Worm (Caenorhabditis elegans): ENCODE measurements around the gene F52G3.5.

Gene F52G3.5

ce11 chrX:16960346-16960745 is 15.6 kb downstream of the F52G3.5 start:
- no peak for TF ChIP-seq hmbx-1 (tag; optimal IDR thresholded peaks at IDR 0.05)
- TF ChIP-seq hnd-1 (tag; optimal IDR thresholded peaks at IDR 0.05), result no peak

ce11 chrX:16958015-16958414 is 17.9 kb downstream of the F52G3.5 start:
- no peak for TF ChIP-seq pes-1 (GFP tag; IDR thresholded peaks at IDR 0.05)
- TF ChIP-seq hmg-4 (GFP tag; optimal IDR thresholded peaks at IDR 0.05), result no peak
- no peak for TF ChIP-seq hnd-1 (tag; optimal IDR thresholded peaks at IDR 0.05)
- TF ChIP-seq ama-1 (optimal IDR thresholded peaks at IDR 0.05), result no peak
- no peak for TF ChIP-seq tbx-37 (GFP tag; conservative IDR thresholded peaks at IDR 0.05)
- no peak for TF ChIP-seq hmbx-1 (tag; optimal IDR thresholded peaks at IDR 0.05)

DNA sequence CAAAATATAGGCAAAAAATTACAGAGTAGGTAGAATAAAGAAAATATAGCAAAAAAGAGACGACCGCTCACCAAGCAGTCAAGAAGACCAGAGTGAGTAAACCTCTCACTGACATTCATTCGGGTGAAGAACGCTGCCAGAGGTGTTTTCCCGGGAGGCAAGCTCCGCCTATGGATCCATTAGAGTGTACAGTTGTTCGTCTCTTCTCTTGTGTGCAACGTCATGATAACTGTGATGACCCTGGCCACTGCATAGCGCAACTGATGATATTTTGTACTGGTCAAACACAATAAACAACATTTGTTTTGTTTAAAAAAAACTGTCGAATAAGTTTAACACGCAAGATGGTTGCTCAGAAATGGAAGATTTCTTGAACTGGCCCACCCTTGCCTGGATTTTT is 23.1 kb downstream of the F52G3.5 start, which contains the start of gene F52G3.8:
TSS of gene F52G3.8 (minus strand) at position 101 of the 400 bp plus-strand sequence.
- no peak for TF ChIP-seq tbx-11 (GFP tag; IDR thresholded peaks at IDR 0.05)
- TF ChIP-seq hmbx-1 (tag; optimal IDR thresholded peaks at IDR 0.05), result no peak
- no peak for TF ChIP-seq ceh-13 (GFP tag; optimal IDR thresholded peaks at IDR 0.05)
- no peak for TF ChIP-seq tbx-37 (GFP tag; conservative IDR thresholded peaks at IDR 0.05)
- TF ChIP-seq F13C5.2 (tag; optimal IDR thresholded peaks at IDR 0.05), result no peak
- TF ChIP-seq sea-1 (GFP tag; conservative IDR thresholded peaks at IDR 0.05), result no peak
- TF ChIP-seq hmg-4 (GFP tag; optimal IDR thresholded peaks at IDR 0.05), result no peak
- no peak for TF ChIP-seq tra-4 (tag; optimal IDR thresholded peaks at IDR 0.05)
- no peak for TF ChIP-seq ceh-36 (tag; optimal IDR thresholded peaks at IDR 0.05)
- no peak for TF ChIP-seq hnd-1 (tag; optimal IDR thresholded peaks at IDR 0.05)
- TF ChIP-seq flt-1 (GFP tag; IDR thresholded peaks at IDR 0.05), result no peak
- TF ChIP-seq pes-1 (GFP tag; IDR thresholded peaks at IDR 0.05), result no peak
- no peak for TF ChIP-seq ets-7 (tag; optimal IDR thresholded peaks at IDR 0.05)
- TF ChIP-seq ama-1 (optimal IDR thresholded peaks at IDR 0.05), result no peak

- TF ChIP-seq ceh-36 (tag; optimal IDR thresholded peaks at IDR 0.05) (no peak), hmg-4 (GFP tag; optimal IDR thresholded peaks at IDR 0.05) (no peak), ama-1 (optimal IDR thresholded peaks at IDR 0.05) (no peak), hnd-1 (tag; optimal IDR thresholded peaks at IDR 0.05) (peak; percentile 17), aly-1 (tag; optimal IDR thresholded peaks at IDR 0.05) (no peak), tbx-37 (GFP tag; conservative IDR thresholded peaks at IDR 0.05) (no peak), tbx-11 (GFP tag; IDR thresholded peaks at IDR 0.05) (no peak), pes-1 (GFP tag; IDR thresholded peaks at IDR 0.05) (peak; percentile 74), hmbx-1 (tag; optimal IDR thresholded peaks at IDR 0.05) (peak; percentile 43), B0310.2 (tag; optimal IDR thresholded peaks at IDR 0.05) (peak; percentile 17), tra-4 (tag; optimal IDR thresholded peaks at IDR 0.05) (no peak), sea-1 (GFP tag; conservative IDR thresholded peaks at IDR 0.05) (0 out of 2 replicates have a peak, but pooled peaks have one; percentile 23), scrt-1 (GFP tag; IDR thresholded peaks at IDR 0.05) (no peak), F13C5.2 (tag; optimal IDR thresholded peaks at IDR 0.05) (no peak)
Observed at ce11 chrX:16943934-16944914, 31.7 kb downstream of the F52G3.5 start.

DNA sequence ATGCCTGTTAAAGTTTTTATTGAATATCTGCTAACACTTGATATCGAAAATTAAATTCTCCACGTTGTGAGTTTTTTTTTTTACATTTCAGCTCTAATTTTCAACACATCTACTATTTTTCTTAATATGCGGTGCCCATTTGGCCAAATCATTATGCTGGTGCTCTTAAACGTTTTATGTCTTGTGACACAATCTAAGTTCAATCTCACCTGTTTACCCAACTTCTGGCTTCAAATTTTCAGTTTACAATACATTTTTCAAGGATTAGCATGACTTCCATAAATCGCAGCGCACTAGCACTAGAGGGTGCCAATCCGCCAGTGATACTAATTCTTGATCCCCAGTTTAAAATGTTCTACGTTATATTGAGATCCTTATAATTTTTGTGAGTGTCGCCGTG is 33.6 kb downstream of the F52G3.5 start:
- TF ChIP-seq flt-1 (GFP tag; IDR thresholded peaks at IDR 0.05) (no peak), pes-1 (GFP tag; IDR thresholded peaks at IDR 0.05) (peak; percentile 4; the same call in 1 of the 2 replicates), tbx-37 (GFP tag; conservative IDR thresholded peaks at IDR 0.05) (no peak), F13C5.2 (tag; optimal IDR thresholded peaks at IDR 0.05) (no peak), hmbx-1 (tag; optimal IDR thresholded peaks at IDR 0.05) (no peak)

DNA sequence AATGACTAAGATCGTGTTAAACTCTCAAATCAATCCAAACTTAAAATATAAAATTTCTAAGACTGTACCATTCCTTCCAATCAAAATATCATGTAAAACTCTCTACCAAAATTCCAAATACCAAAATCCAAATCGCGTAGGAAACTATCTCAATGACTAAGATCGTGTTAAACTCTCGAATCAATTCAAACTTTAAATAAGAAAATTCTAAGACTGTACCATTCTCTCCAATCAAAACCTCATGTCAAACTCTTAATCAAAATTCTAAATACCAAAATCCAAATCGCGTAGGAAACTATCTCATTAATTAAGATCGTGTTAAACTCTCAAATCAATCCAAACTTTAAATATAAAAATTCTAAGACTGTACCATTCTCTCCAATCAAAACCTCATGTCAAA is 38.0 kb downstream of the F52G3.5 start:
- TF ChIP-seq pes-1 (GFP tag; IDR thresholded peaks at IDR 0.05), result peak; percentile 55; the same call in 1 of the 2 replicates
- 0 out of 2 replicates have a peak, but pooled peaks have one; percentile 7 for TF ChIP-seq tbx-37 (GFP tag; conservative IDR thresholded peaks at IDR 0.05)
- TF ChIP-seq flt-1 (GFP tag; IDR thresholded peaks at IDR 0.05), result peak; percentile 21; the same call in 1 of the 2 replicates

ce11 chrX:16934529-16934928 is 41.4 kb downstream of the F52G3.5 start:
- TF ChIP-seq pes-1 (GFP tag; IDR thresholded peaks at IDR 0.05) (peak; percentile 60), tbx-37 (GFP tag; conservative IDR thresholded peaks at IDR 0.05) (0 out of 2 replicates have a peak, but pooled peaks have one; percentile 6)

ce11 chrX:16932339-16932738 is 43.6 kb downstream of the F52G3.5 start:
- TF ChIP-seq scrt-1 (GFP tag; IDR thresholded peaks at IDR 0.05) (0 out of 2 replicates have a peak, but pooled peaks have one; percentile 52), sea-1 (GFP tag; conservative IDR thresholded peaks at IDR 0.05) (peak; percentile 62), tbx-37 (GFP tag; conservative IDR thresholded peaks at IDR 0.05) (peak; percentile 55)

Measured in whole organism, early embryonic.